Worm (Caenorhabditis elegans) whole organism, L3 larva: ENCODE data around the gene fkh-3.

Experiments
- ZK546.5 ChIP-seq: sonication (generic microtip); optimal IDR thresholded peaks from 2 replicates; lab custom pipeline; 2017; ENCODE audit warnings: missing biosample characterization, missing genetic modification characterization
- aly-2 ChIP-seq: fragments of 150-350 bp; optimal IDR thresholded peaks from 2 replicates; lab custom pipeline; 2014; ENCODE audit warnings: missing biosample characterization, missing genetic modification characterization
- egl-27 ChIP-seq: sonication (generic microtip); optimal IDR thresholded peaks from 4 replicates; lab custom pipeline; 2017; ENCODE audit warnings: missing biosample characterization, missing genetic modification reagents, missing genetic modification characterization
- egl-5 ChIP-seq: fragments of 150-350 bp; optimal IDR thresholded peaks from 2 replicates; lab custom pipeline; 2017; ENCODE audit warnings: missing biosample characterization, missing genetic modification reagents, missing genetic modification characterization, inconsistent platforms
- elt-2 ChIP-seq: sonication (generic microtip); optimal IDR thresholded peaks from 2 replicates; lab custom pipeline; 2016; ENCODE audit warnings: missing genetic modification reagents, mild to moderate bottlenecking, missing genetic modification characterization, missing compliant biosample characterization
- fkh-10 ChIP-seq: sonication (generic microtip); optimal IDR thresholded peaks from 2 replicates; lab custom pipeline; 2017; ENCODE audit warnings: missing biosample characterization, missing genetic modification reagents, missing genetic modification characterization
- nhr-11 ChIP-seq: fragments of 150-350 bp; optimal IDR thresholded peaks from 2 replicates; lab custom pipeline; 2014; ENCODE audit warnings: missing biosample characterization, missing genetic modification characterization
- nhr-25 ChIP-seq: sonication (generic microtip); optimal IDR thresholded peaks from 2 replicates; lab custom pipeline; 2017; ENCODE audit warnings: missing biosample characterization, missing genetic modification characterization
- pqm-1 ChIP-seq: fragments of 150-350 bp; optimal IDR thresholded peaks from 2 replicates; lab custom pipeline; 2017; ENCODE audit warnings: missing biosample characterization, missing genetic modification characterization, inconsistent platforms
- skn-1 ChIP-seq: fragments of 150-350 bp; optimal IDR thresholded peaks from 2 replicates; lab custom pipeline; 2014; ENCODE audit warnings: missing biosample characterization, missing genetic modification characterization
- tbx-2 ChIP-seq: sonication (generic microtip); optimal IDR thresholded peaks from 2 replicates; lab custom pipeline; 2016; ENCODE audit warnings: mild to moderate bottlenecking, missing genetic modification characterization, missing compliant biosample characterization
- unc-62 ChIP-seq: fragments of 150-350 bp; sonication (generic microtip); optimal IDR thresholded peaks from 4 replicates; lab custom pipeline; 2014; ENCODE audit warnings: missing biosample characterization, missing genetic modification reagents, missing genetic modification characterization
- ztf-11 ChIP-seq: fragments of 150-350 bp; optimal IDR thresholded peaks from 2 replicates; lab custom pipeline; 2014; ENCODE audit warnings: missing biosample characterization, missing genetic modification characterization

DNA sequence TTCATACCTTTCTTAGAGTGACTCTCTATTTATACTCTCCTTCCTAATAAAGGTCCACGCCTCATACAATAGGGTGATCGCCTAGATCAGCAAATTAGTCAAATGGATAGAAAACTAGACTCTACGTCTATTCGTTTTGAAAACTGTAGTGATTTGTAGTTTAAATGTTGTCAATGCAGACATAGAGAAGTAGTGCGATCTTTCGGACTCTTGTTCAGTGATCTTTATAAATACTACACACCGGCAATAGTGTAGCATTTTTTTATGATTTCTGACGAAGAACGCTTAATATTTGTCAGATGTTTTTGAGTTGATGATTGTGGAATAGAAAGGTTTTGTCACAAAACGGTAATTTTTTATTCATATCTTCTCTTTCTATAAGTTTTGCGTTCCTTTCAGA lies 11.9 kb downstream of the fkh-3 start:
- TF ChIP-seq pqm-1 (no peak), nhr-25 (tag; lab: Kevin White, UChicago) (no peak), ZK546.5 (no peak), skn-1 (tag; lab: Kevin White, UChicago) (no peak), aly-2 (tag; lab: Kevin White, UChicago) (no peak), tbx-2 (tag; lab: Kevin White, UChicago) (no peak), unc-62 (GFP tag; lab: Kevin White, UChicago) (no peak), egl-5 (no peak), ztf-11 (no peak), fkh-10 (no peak), egl-27 (tag; lab: Kevin White, UChicago) (no peak), elt-2 (tag; lab: Kevin White, UChicago) (peak; percentile 4), nhr-11 (tag; lab: Kevin White, UChicago) (no peak)
